Worm (Caenorhabditis elegans) whole organism, L2 larva: Measurements from ENCODE around the gene C36B7.1.

Source experiments
- ZK546.5 ChIP-seq: sonication (generic microtip); optimal IDR thresholded peaks from 2 replicates; lab custom pipeline; 2017; ENCODE audit warnings: missing biosample characterization, missing genetic modification characterization
- ama-1 ChIP-seq: fragments of 150-350 bp; optimal IDR thresholded peaks from 2 replicates; lab custom pipeline; 2018; ENCODE audit warnings: inconsistent platforms
- elt-1 ChIP-seq: fragments of 150-350 bp; optimal IDR thresholded peaks from 2 replicates; lab custom pipeline; 2014; ENCODE audit warnings: missing biosample characterization, missing genetic modification characterization
- fos-1 ChIP-seq: fragments of 150-350 bp; optimal IDR thresholded peaks from 2 replicates; lab custom pipeline; 2014; ENCODE audit warnings: missing biosample characterization, missing genetic modification characterization
- lin-39 ChIP-seq: fragments of 150-350 bp; optimal IDR thresholded peaks from 2 replicates; lab custom pipeline; 2014; ENCODE audit warnings: missing biosample characterization, missing genetic modification reagents, missing genetic modification characterization
- mdl-1 ChIP-seq, 2 experiments: fragments of 150-350 bp in 1 of 2; sonication (generic microtip) in 1 of 2; optimal IDR thresholded peaks; 2 replicates each; lab custom pipeline; 2017; ENCODE audit warnings: missing biosample characterization in 2 of 2, missing genetic modification characterization in 2 of 2
- nhr-23 ChIP-seq: fragments of 150-350 bp; optimal IDR thresholded peaks from 2 replicates; lab custom pipeline; 2014; ENCODE audit warnings: missing biosample characterization, missing genetic modification reagents, missing genetic modification characterization
- nhr-237 ChIP-seq: fragments of 150-350 bp; optimal IDR thresholded peaks from 2 replicates; lab custom pipeline; 2014; ENCODE audit warnings: missing biosample characterization, missing genetic modification characterization
- skn-1 ChIP-seq: sonication (generic microtip); optimal IDR thresholded peaks from 2 replicates; lab custom pipeline; 2017; ENCODE audit warnings: missing biosample characterization, missing genetic modification characterization
- snpc-4 ChIP-seq: fragments of 150-350 bp; optimal IDR thresholded peaks from 2 replicates; lab custom pipeline; 2014; ENCODE audit warnings: missing biosample characterization, missing genetic modification characterization
- unc-39 ChIP-seq: fragments of 150-350 bp; optimal IDR thresholded peaks from 2 replicates; lab custom pipeline; 2014; ENCODE audit warnings: missing biosample characterization, missing genetic modification characterization
- ztf-11 ChIP-seq: sonication (generic microtip); optimal IDR thresholded peaks from 2 replicates; lab custom pipeline; 2017; ENCODE audit warnings: missing biosample characterization, missing genetic modification characterization

DNA sequence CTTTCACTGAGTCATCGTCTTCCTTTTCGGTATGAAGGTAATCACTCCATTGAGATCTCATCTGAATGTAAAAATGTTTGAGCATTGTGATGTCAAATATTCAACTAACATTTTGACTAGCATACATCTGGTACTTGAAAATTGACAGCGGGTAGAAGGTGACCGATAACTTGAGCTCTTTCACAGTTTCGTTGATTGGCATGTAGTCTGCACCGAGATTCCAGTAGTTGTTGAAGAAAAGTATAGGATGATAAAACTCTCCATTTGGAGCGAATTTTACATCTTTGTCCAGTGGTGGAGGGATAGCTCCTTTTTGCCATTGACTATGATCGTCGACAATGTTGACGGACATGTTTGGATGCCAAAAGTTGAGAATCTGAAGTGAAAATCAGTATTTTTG is 13.6 kb upstream of the C36B7.1 start:
- TF ChIP-seq ama-1 (no peak), mdl-1 (tag; optimal IDR thresholded peaks at IDR 0.05; lab: Kevin White, UChicago) (no peak), lin-39 (tag; lab: Kevin White, UChicago) (no peak), nhr-237 (tag; lab: Kevin White, UChicago) (no peak), ztf-11 (tag; lab: Kevin White, UChicago) (no peak), nhr-23 (no peak), elt-1 (tag; lab: Kevin White, UChicago) (no peak), fos-1 (tag; lab: Kevin White, UChicago) (no peak), skn-1 (tag; lab: Kevin White, UChicago) (no peak), snpc-4 (tag; lab: Kevin White, UChicago) (no peak), ZK546.5 (tag; lab: Kevin White, UChicago) (no peak), unc-39 (tag; lab: Kevin White, UChicago) (no peak)
